Worm (Caenorhabditis elegans): ENCODE results near the gene C13A2.6.
A peak's percentile ranks its signal among the peaks of the same experiment; 100 is the strongest.

The C13A2.6 gene

DNA sequence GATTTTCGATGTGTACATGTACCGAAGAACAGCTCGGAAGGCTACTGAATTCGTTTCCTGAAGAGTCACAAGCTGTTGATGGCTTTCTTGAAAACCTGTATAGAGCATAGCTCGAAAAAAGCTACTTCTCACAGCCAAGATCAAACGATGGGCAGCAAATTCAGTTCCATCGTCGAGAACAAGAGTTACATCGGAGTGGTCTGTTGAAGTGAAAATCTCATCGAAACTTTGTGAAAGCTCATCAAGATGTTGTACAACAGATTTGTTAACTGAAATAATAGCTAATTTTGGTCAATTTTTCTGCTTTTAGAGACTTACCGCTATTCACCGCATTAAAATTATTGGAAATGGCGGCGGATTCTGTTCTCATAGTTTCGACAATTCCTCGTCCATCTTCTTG lies 32.8 kb upstream of the C13A2.6 start:
- TF ChIP-seq ceh-90 (tag; optimal IDR thresholded peaks at IDR 0.05) (no peak), unc-130 (tag; optimal IDR thresholded peaks at IDR 0.05) (no peak), irx-1 (tag; optimal IDR thresholded peaks at IDR 0.05) (no peak), efl-1 (optimal IDR thresholded peaks at IDR 0.05) (no peak), efl-1 (GFP tag; optimal IDR thresholded peaks at IDR 0.05 in 1 of 2) (peak in 1 of 2 experiments; percentile 93), unc-86 (tag; optimal IDR thresholded peaks at IDR 0.05) (no peak), vab-15 (tag; optimal IDR thresholded peaks at IDR 0.05) (no peak)

DNA sequence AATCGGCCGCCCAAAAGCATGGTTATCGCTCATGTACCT lies 32.6 kb upstream of the C13A2.6 start, which contains the start of gene hpo-9:
TSS of gene hpo-9 (minus strand) at position 37 of the 39 bp plus-strand sequence.
- TF ChIP-seq C04F5.9 (tag; optimal IDR thresholded peaks at IDR 0.05): no peak

DNA sequence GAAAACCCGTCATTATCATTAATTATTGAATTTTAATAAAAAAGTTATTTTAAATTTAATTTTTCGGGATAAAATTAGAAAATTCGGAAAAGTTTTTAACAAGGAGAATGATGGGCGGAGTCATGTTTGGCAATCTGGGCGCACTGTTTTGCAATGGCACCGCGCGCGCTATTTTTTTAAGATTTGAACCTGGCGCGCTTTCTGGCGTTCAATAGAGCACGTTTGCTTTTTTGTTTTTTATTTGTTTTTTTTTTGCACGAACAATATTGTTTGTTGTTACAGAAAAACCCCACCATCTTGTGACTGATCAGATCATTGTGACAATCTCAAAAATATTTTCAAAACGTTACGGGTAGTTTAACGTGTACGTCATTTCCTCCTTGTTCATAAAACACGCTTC lies 32.4 kb upstream of the C13A2.6 start, which contains the start of gene hyls-1:
TSS of gene hyls-1 (plus strand) at position 249 of the 400 bp plus-strand sequence.
- TF ChIP-seq aha-1 (tag; optimal IDR thresholded peaks at IDR 0.05) (no peak), zip-4 (GFP tag; optimal IDR thresholded peaks at IDR 0.05) (no peak), rnt-1 (tag; optimal IDR thresholded peaks at IDR 0.05) (peak; percentile 90), blmp-1 (tag; optimal IDR thresholded peaks at IDR 0.05) (peak; percentile 73), ztf-11 (tag; optimal IDR thresholded peaks at IDR 0.05) (peak in 1 of 2 experiments; percentile 51), isw-1 (GFP tag; IDR thresholded peaks at IDR 0.05) (peak; percentile 88), ceh-88 (GFP tag; IDR thresholded peaks at IDR 0.05) (peak; percentile 74; the same call in 1 of the 2 replicates), nhr-76 (tag; optimal IDR thresholded peaks at IDR 0.05) (no peak), vab-15 (tag; optimal IDR thresholded peaks at IDR 0.05) (peak; percentile 2), nhr-47 (tag; optimal IDR thresholded peaks at IDR 0.05) (peak; percentile 92), C04F5.9 (tag; optimal IDR thresholded peaks at IDR 0.05) (peak; percentile 48), lsy-2 (tag; optimal IDR thresholded peaks at IDR 0.05) (peak; percentile 88), jun-1 (tag; optimal IDR thresholded peaks at IDR 0.05) (peak; percentile 64), ceh-82 (tag; optimal IDR thresholded peaks at IDR 0.05) (peak; percentile 62 to 92 (median 77)), unc-98 (GFP tag; IDR thresholded peaks at IDR 0.05) (no peak), C16A3.4 (tag; optimal IDR thresholded peaks at IDR 0.05) (peak; percentile 89), grh-1 (GFP tag; IDR thresholded peaks at IDR 0.05) (peak; percentile 77), hlh-4 (tag; optimal IDR thresholded peaks at IDR 0.05) (no peak), fos-1 (tag; optimal IDR thresholded peaks at IDR 0.05) (peak; percentile 52), unc-86 (tag; optimal IDR thresholded peaks at IDR 0.05) (peak; percentile 81), lir-3 (tag; optimal IDR thresholded peaks at IDR 0.05; ENCODE audit: poor library complexity) (peak; percentile 74), nhr-90 (tag; optimal IDR thresholded peaks at IDR 0.05; ENCODE audit: poor library complexity) (peak; percentile 89), alr-1 (tag; optimal IDR thresholded peaks at IDR 0.05; ENCODE audit: borderline replicate concordance) (no peak), xbp-1 (tag; optimal IDR thresholded peaks at IDR 0.05) (peak; percentile 88), nhr-12 (tag; optimal IDR thresholded peaks at IDR 0.05) (no peak), ama-1 (optimal IDR thresholded peaks at IDR 0.05) (no peak), mep-1 (tag; optimal IDR thresholded peaks at IDR 0.05) (peak; percentile 80), ceh-90 (tag; optimal IDR thresholded peaks at IDR 0.05) (no peak), ceh-63 (GFP tag; optimal IDR thresholded peaks at IDR 0.05) (no peak), lin-15B (tag; optimal IDR thresholded peaks at IDR 0.05) (peak; percentile 89), nhr-19 (GFP tag; conservative IDR thresholded peaks at IDR 0.05) (peak; percentile 91), aly-2 (tag; optimal IDR thresholded peaks at IDR 0.05) (peak; percentile 32), hlh-17 (GFP tag; optimal IDR thresholded peaks at IDR 0.05; ENCODE audit: borderline replicate concordance) (no peak), efl-1 (optimal IDR thresholded peaks at IDR 0.05) (peak; percentile 96 to 98), efl-1 (GFP tag; optimal IDR thresholded peaks at IDR 0.05 in 1 of 2) (peak; percentile 96 to 100), pax-3 (tag; optimal IDR thresholded peaks at IDR 0.05) (no peak), nhr-71 (tag; optimal IDR thresholded peaks at IDR 0.05) (peak; percentile 92), sox-4 (tag; optimal IDR thresholded peaks at IDR 0.05) (peak; percentile 8), fkh-4 (tag; optimal IDR thresholded peaks at IDR 0.05; ENCODE audit: borderline replicate concordance) (peak; percentile 28), Y116A8C.19 (tag; optimal IDR thresholded peaks at IDR 0.05; ENCODE audit: borderline replicate concordance) (no peak), lin-35 (GFP tag; optimal IDR thresholded peaks at IDR 0.05) (peak; percentile 94 to 97), tlp-1 (tag; optimal IDR thresholded peaks at IDR 0.05) (no peak), swsn-7 (tag; optimal IDR thresholded peaks at IDR 0.05) (peak; percentile 85), lin-14 (GFP tag; optimal IDR thresholded peaks at IDR 0.05) (peak; percentile 81), F16B12.6 (tag; optimal IDR thresholded peaks at IDR 0.05) (peak; percentile 40), ztf-4 (tag; optimal IDR thresholded peaks at IDR 0.05) (peak; percentile 38), egl-13 (tag; optimal IDR thresholded peaks at IDR 0.05) (peak; percentile 69), ets-5 (GFP tag; IDR thresholded peaks at IDR 0.05) (no peak)

All from whole organism, L1 larva.